Fruit fly (Drosophila melanogaster): ENCODE results near the gene CG15258.
A peak's percentile ranks its signal among the peaks of the same experiment; 100 is the strongest.

CG15258 gene

dm6 chr2L:15325555-15326285 is 35.7 kb downstream of the CG15258 start (continued):
- no peak for TF ChIP-seq slbo (GFP tag; IDR thresholded peaks at IDR 0.05)
- TF ChIP-seq CG9797 (GFP tag; optimal IDR thresholded peaks at IDR 0.05) = no peak
- no peak for TF ChIP-seq Ada2b (GFP tag; IDR thresholded peaks at IDR 0.05)
- no peak for TF ChIP-seq CG11456 (GFP tag; IDR thresholded peaks at IDR 0.05)
- TF ChIP-seq NfI (GFP tag; optimal IDR thresholded peaks at IDR 0.05) = no peak
- TF ChIP-seq CG2889 (GFP tag; IDR thresholded peaks at IDR 0.05) = no peak
- TF ChIP-seq tap (tag; optimal IDR thresholded peaks at IDR 0.05) = no peak
- peak; percentile 68 for TF ChIP-seq zen (tag; optimal IDR thresholded peaks at IDR 0.05)
- no peak for TF ChIP-seq toy (GFP tag; IDR thresholded peaks at IDR 0.05)
- no peak for TF ChIP-seq fd3F (GFP tag; optimal IDR thresholded peaks at IDR 0.05)
- TF ChIP-seq Neu2 (GFP tag; optimal IDR thresholded peaks at IDR 0.05; ENCODE audit: borderline replicate concordance) = no peak
- no peak for TF ChIP-seq dpn (GFP tag; optimal IDR thresholded peaks at IDR 0.05)
- TF ChIP-seq CG1602 (GFP tag; optimal IDR thresholded peaks at IDR 0.05) = no peak
- no peak for TF ChIP-seq CG17912 (GFP tag; optimal IDR thresholded peaks at IDR 0.05)
- no peak for TF ChIP-seq CG32532 (GFP tag; IDR thresholded peaks at IDR 0.05)
- TF ChIP-seq unpg (GFP tag; optimal IDR thresholded peaks at IDR 0.05) = no peak
- TF ChIP-seq CG12744 (GFP tag; optimal IDR thresholded peaks at IDR 0.05) = no peak
- TF ChIP-seq Hr3 (GFP tag; optimal IDR thresholded peaks at IDR 0.05) = no peak
- no peak for TF ChIP-seq CG3407 (GFP tag; optimal IDR thresholded peaks at IDR 0.05)
- no peak for TF ChIP-seq CG9215 (GFP tag; IDR thresholded peaks at IDR 0.05)
- no peak for TF ChIP-seq CG7928 (GFP tag; optimal IDR thresholded peaks at IDR 0.05)
- no peak for TF ChIP-seq CG30020 (tag; optimal IDR thresholded peaks at IDR 0.05)
- TF ChIP-seq dan (GFP tag; IDR thresholded peaks at IDR 0.05) = no peak
- no peak for TF ChIP-seq gce (GFP tag; IDR thresholded peaks at IDR 0.05)
- TF ChIP-seq gcm2 (GFP tag; optimal IDR thresholded peaks at IDR 0.05) = no peak
- TF ChIP-seq so (GFP tag; IDR thresholded peaks at IDR 0.05) = no peak
- no peak for TF ChIP-seq CG14014 (GFP tag; IDR thresholded peaks at IDR 0.05)
- no peak for TF ChIP-seq chm (GFP tag; IDR thresholded peaks at IDR 0.05)
- TF ChIP-seq zfh1 (GFP tag; IDR thresholded peaks at IDR 0.05) = no peak
- TF ChIP-seq Lhr (GFP tag; optimal IDR thresholded peaks at IDR 0.05) = no peak
- TF ChIP-seq tll (GFP tag; optimal IDR thresholded peaks at IDR 0.05) = peak in 1 of 2 experiments; percentile 99
- no peak for TF ChIP-seq oc (tag; optimal IDR thresholded peaks at IDR 0.05)
- TF ChIP-seq caup (GFP tag; optimal IDR thresholded peaks at IDR 0.05; ENCODE audit: severe bottlenecking) = no peak
- no peak for TF ChIP-seq chn (GFP tag; optimal IDR thresholded peaks at IDR 0.05)
- no peak for TF ChIP-seq CG17385 (GFP tag; optimal IDR thresholded peaks at IDR 0.05)
- TF ChIP-seq CG7963 (GFP tag; IDR thresholded peaks at IDR 0.05; ENCODE audit: partially characterized antibody) = no peak
- TF ChIP-seq gro (GFP tag; optimal IDR thresholded peaks at IDR 0.05) = no peak
- peak; percentile 40; the same call in 1 of the 2 replicates for TF ChIP-seq CG17328 (GFP tag; IDR thresholded peaks at IDR 0.05)
- TF ChIP-seq CG34422 (GFP tag; IDR thresholded peaks at IDR 0.05) = no peak
- no peak for TF ChIP-seq ttk (GFP tag; IDR thresholded peaks at IDR 0.05)
- no peak for TF ChIP-seq Oaz (GFP tag; IDR thresholded peaks at IDR 0.05)
- TF ChIP-seq BtbVII (GFP tag; optimal IDR thresholded peaks at IDR 0.05) = no peak
- no peak for TF ChIP-seq Mrtf (GFP tag; IDR thresholded peaks at IDR 0.05)
- TF ChIP-seq ato (GFP tag; IDR thresholded peaks at IDR 0.05; ENCODE audit: partially characterized antibody) = no peak
- TF ChIP-seq mirr (GFP tag; optimal IDR thresholded peaks at IDR 0.05) = no peak
- no peak for TF ChIP-seq CG14710 (tag; optimal IDR thresholded peaks at IDR 0.05)
- no peak for TF ChIP-seq Fer2 (tag; optimal IDR thresholded peaks at IDR 0.05)
- no peak for TF ChIP-seq sc (optimal IDR thresholded peaks at IDR 0.05)
- no peak for TF ChIP-seq sc (GFP tag; optimal IDR thresholded peaks at IDR 0.05)
- TF ChIP-seq wek (GFP tag; optimal IDR thresholded peaks at IDR 0.05) = no peak
- TF ChIP-seq Bgb (GFP tag; IDR thresholded peaks at IDR 0.05; ENCODE audit: partially characterized antibody) = no peak
